Worm (Caenorhabditis elegans) whole organism, L3 larva: ENCODE measurements around the gene sur-7.

ENCODE experiments used
- ceh-9 ChIP-seq: sonication (generic microtip); optimal IDR thresholded peaks from 2 replicates; lab custom pipeline; 2018; ENCODE audit warnings: missing biosample characterization, missing genetic modification characterization
- jun-1 ChIP-seq: fragments of 150-350 bp; optimal IDR thresholded peaks from 2 replicates; lab custom pipeline; 2014; ENCODE audit warnings: missing biosample characterization, missing genetic modification reagents, missing genetic modification characterization
- lin-39 ChIP-seq: fragments of 150-350 bp; optimal IDR thresholded peaks from 2 replicates; lab custom pipeline; 2018; ENCODE audit warnings: missing biosample characterization, missing genetic modification reagents, missing genetic modification characterization
- nhr-11 ChIP-seq: fragments of 150-350 bp; optimal IDR thresholded peaks from 2 replicates; lab custom pipeline; 2014; ENCODE audit warnings: missing biosample characterization, missing genetic modification characterization
- nhr-25 ChIP-seq: sonication (generic microtip); optimal IDR thresholded peaks from 2 replicates; lab custom pipeline; 2017; ENCODE audit warnings: missing biosample characterization, missing genetic modification characterization
- nhr-76 ChIP-seq: fragments of 150-350 bp; sonication (generic microtip); optimal IDR thresholded peaks from 5 replicates; lab custom pipeline; 2014; ENCODE audit warnings: missing biosample characterization, missing genetic modification characterization
- skn-1 ChIP-seq: fragments of 150-350 bp; optimal IDR thresholded peaks from 2 replicates; lab custom pipeline; 2014; ENCODE audit warnings: missing biosample characterization, missing genetic modification characterization
- tbx-2 ChIP-seq: sonication (generic microtip); optimal IDR thresholded peaks from 2 replicates; lab custom pipeline; 2016; ENCODE audit warnings: mild to moderate bottlenecking, missing genetic modification characterization, missing compliant biosample characterization
- unc-62 ChIP-seq: fragments of 150-350 bp; sonication (generic microtip); optimal IDR thresholded peaks from 4 replicates; lab custom pipeline; 2014; ENCODE audit warnings: missing biosample characterization, missing genetic modification reagents, missing genetic modification characterization
- zag-1 ChIP-seq: fragments of 150-350 bp; optimal IDR thresholded peaks from 2 replicates; lab custom pipeline; 2014; ENCODE audit warnings: missing biosample characterization, missing genetic modification characterization

DNA sequence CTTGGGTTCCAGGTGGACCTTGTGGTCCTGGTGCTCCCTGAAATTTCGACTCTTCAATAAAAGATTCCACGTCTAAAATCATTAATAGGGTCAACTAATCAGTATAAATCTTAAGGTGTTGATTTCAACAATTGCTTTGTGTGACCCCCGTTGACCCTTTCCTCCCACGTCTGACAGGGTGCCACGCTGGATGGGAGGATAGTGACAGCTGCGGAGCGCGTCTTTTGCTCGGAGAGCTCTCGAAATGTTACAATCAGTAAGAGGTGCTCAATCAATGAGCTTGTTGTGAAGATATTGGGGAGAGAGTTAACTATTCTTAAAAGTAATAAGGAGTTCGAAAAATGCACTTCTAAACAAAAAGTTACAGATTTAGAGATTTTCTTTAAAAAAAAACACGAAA lies 12.0 kb downstream of the sur-7 start:
- TF ChIP-seq skn-1 (tag; lab: Kevin White, UChicago) = no peak
- TF ChIP-seq unc-62 (GFP tag; lab: Kevin White, UChicago) = no peak
- TF ChIP-seq ceh-9 (tag; lab: Kevin White, UChicago) = no peak
- TF ChIP-seq lin-39 (tag; lab: Kevin White, UChicago) = no peak
- TF ChIP-seq nhr-11 (tag; lab: Kevin White, UChicago) = no peak
- TF ChIP-seq tbx-2 = no peak
- TF ChIP-seq zag-1 = no peak
- no peak for TF ChIP-seq nhr-76 (tag; lab: Kevin White, UChicago)
- no peak for TF ChIP-seq jun-1 (tag; lab: Kevin White, UChicago)
- TF ChIP-seq nhr-25 (tag; lab: Kevin White, UChicago) = no peak
